Worm (Caenorhabditis elegans): ENCODE results near the gene srh-60.

srh-60 gene

ce11 chrII:3583402-3583801, at the start of gene srh-60:
TSS of gene srh-60 (plus strand) at chrII:3583702.
- TF ChIP-seq php-3 (GFP tag; IDR thresholded peaks at IDR 0.05) (no peak), lin-15B (tag; optimal IDR thresholded peaks at IDR 0.05) (no peak), hlh-11 (tag; optimal IDR thresholded peaks at IDR 0.05) (no peak), ZK546.5 (tag; optimal IDR thresholded peaks at IDR 0.05) (no peak), daf-19 (GFP tag; conservative IDR thresholded peaks at IDR 0.05) (no peak)

DNA sequence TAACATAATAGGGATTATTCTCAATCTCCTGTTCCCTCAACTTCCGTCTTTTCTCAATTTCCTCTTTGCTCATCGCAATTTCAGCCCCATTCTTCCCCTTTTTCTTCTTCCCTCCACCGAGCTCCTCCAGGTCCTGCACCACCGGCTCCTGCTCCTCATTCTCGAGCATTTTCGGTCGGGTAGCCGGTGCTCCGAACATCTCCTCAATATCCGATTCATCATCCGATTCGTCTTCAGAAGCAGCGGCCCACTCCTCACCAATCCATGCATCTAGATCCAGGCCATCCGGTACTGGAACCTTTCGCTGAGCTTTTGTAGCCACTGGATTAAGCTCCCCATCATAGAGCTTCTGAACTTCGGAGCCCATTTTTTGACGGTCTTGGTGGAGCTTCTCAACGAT, 43.4 kb upstream of the srh-60 start:
- TF ChIP-seq set-16 (GFP tag; IDR thresholded peaks at IDR 0.05) = peak; percentile 69; the same call in 1 of the 2 replicates
- no peak for TF ChIP-seq dmd-8 (GFP tag; IDR thresholded peaks at IDR 0.05)
- TF ChIP-seq tag-97 (GFP tag; IDR thresholded peaks at IDR 0.05) = no peak

- TF ChIP-seq nhr-11 (tag; optimal IDR thresholded peaks at IDR 0.05) (no peak), D1046.2 (GFP tag; IDR thresholded peaks at IDR 0.05) (no peak), lsy-2 (tag; optimal IDR thresholded peaks at IDR 0.05) (peak in 1 of 2 experiments; percentile 12), lin-38 (GFP tag; IDR thresholded peaks at IDR 0.05) (no peak), zip-2 (tag; optimal IDR thresholded peaks at IDR 0.05) (no peak), Y5F2A.4 (GFP tag; optimal IDR thresholded peaks at IDR 0.05) (no peak), ama-1 (optimal IDR thresholded peaks at IDR 0.05) (no peak), ZK546.5 (tag; optimal IDR thresholded peaks at IDR 0.05) (no peak)
These were observed 37.0 kb upstream of the srh-60 start, which contains the start of gene apd-3 for ce11 chrII:3546381-3546931. TSS of gene apd-3 (minus strand) at chrII:3546431.

ce11 chrII:3547282-3547681, 36.2 kb upstream of the srh-60 start:
- peak; percentile 24 for TF ChIP-seq hlh-30 (tag; optimal IDR thresholded peaks at IDR 0.05; ENCODE audit: insufficient read depth)
- TF ChIP-seq mdt-29 (GFP tag; IDR thresholded peaks at IDR 0.05) = no peak
- TF ChIP-seq lsy-2 (tag; optimal IDR thresholded peaks at IDR 0.05) = peak; percentile 7 to 69
- peak in 1 of 2 experiments; percentile 51 for TF ChIP-seq mdl-1 (tag; optimal IDR thresholded peaks at IDR 0.05)
- TF ChIP-seq madf-9 (GFP tag; conservative IDR thresholded peaks at IDR 0.05) = no peak
- TF ChIP-seq aha-1 (tag) = peak; percentile 88
- TF ChIP-seq dpl-1 (GFP tag; optimal IDR thresholded peaks at IDR 0.05) = peak; percentile 8
- TF ChIP-seq set-16 (GFP tag; IDR thresholded peaks at IDR 0.05) = peak; percentile 41; the same call in 1 of the 2 replicates
- TF ChIP-seq nhr-11 (tag; optimal IDR thresholded peaks at IDR 0.05) = no peak
- peak; percentile 33 for TF ChIP-seq dve-1 (tag; optimal IDR thresholded peaks at IDR 0.05; ENCODE audit: insufficient read depth)
- no peak for TF ChIP-seq jun-1 (tag; optimal IDR thresholded peaks at IDR 0.05)
- TF ChIP-seq ZK546.5 (tag; optimal IDR thresholded peaks at IDR 0.05) = no peak
- TF ChIP-seq hif-1 (tag; optimal IDR thresholded peaks at IDR 0.05) = peak in 1 of 2 experiments; percentile 53
- peak; percentile 37 for TF ChIP-seq mep-1 (tag; optimal IDR thresholded peaks at IDR 0.05)
- peak; percentile 42 for TF ChIP-seq rbr-2 (tag; optimal IDR thresholded peaks at IDR 0.05)
- no peak for TF ChIP-seq php-3 (GFP tag; IDR thresholded peaks at IDR 0.05)
- TF ChIP-seq ceh-28 (tag; optimal IDR thresholded peaks at IDR 0.05) = no peak
- TF ChIP-seq saeg-2 (GFP tag; IDR thresholded peaks at IDR 0.05) = no peak
- TF ChIP-seq F10B5.3 (tag; optimal IDR thresholded peaks at IDR 0.05) = no peak
- TF ChIP-seq hmg-1.1 (GFP tag; IDR thresholded peaks at IDR 0.05) = peak; percentile 63
- TF ChIP-seq unc-62 (GFP tag; optimal IDR thresholded peaks at IDR 0.05 in 1 of 2) = peak in 1 of 2 experiments; percentile 85
- TF ChIP-seq unc-62 (tag; optimal IDR thresholded peaks at IDR 0.05) = no peak
- TF ChIP-seq fkh-10 (GFP tag; optimal IDR thresholded peaks at IDR 0.05) = peak; percentile 22

ce11 chrII:3550352-3550751, 33.1 kb upstream of the srh-60 start, which contains the start of gene W10G11.19:
TSS of gene W10G11.19 (plus strand) at chrII:3550652.
- TF ChIP-seq ztf-7 (tag; optimal IDR thresholded peaks at IDR 0.05) (no peak), mxl-2 (GFP tag; conservative IDR thresholded peaks at IDR 0.05) (no peak), nhr-41 (GFP tag; IDR thresholded peaks at IDR 0.05) (no peak), fkh-10 (GFP tag; optimal IDR thresholded peaks at IDR 0.05) (no peak), ceh-44 (GFP tag; IDR thresholded peaks at IDR 0.05) (no peak), nhr-11 (tag; optimal IDR thresholded peaks at IDR 0.05) (no peak), jun-1 (tag; optimal IDR thresholded peaks at IDR 0.05) (no peak), fos-1 (tag; optimal IDR thresholded peaks at IDR 0.05) (no peak), skn-1 (tag; optimal IDR thresholded peaks at IDR 0.05) (no peak), R02D3.7 (tag; optimal IDR thresholded peaks at IDR 0.05) (no peak), sdz-12 (GFP tag; optimal IDR thresholded peaks at IDR 0.05) (no peak), rbr-2 (tag; optimal IDR thresholded peaks at IDR 0.05) (no peak), unc-39 (tag; optimal IDR thresholded peaks at IDR 0.05) (no peak), zfp-2 (tag; optimal IDR thresholded peaks at IDR 0.05) (no peak), unc-62 (GFP tag; optimal IDR thresholded peaks at IDR 0.05 in 1 of 2) (peak in 1 of 2 experiments; percentile 7), unc-62 (tag; optimal IDR thresholded peaks at IDR 0.05) (no peak), madf-5 (GFP tag; IDR thresholded peaks at IDR 0.05) (no peak), ztf-11 (tag; optimal IDR thresholded peaks at IDR 0.05) (no peak), zip-2 (tag; optimal IDR thresholded peaks at IDR 0.05) (no peak)

All from whole organism, L4 larva.